Worm (Caenorhabditis elegans) whole organism, L4 larva: ENCODE measurements around the gene jud-4.

Source experiments
- D1046.2 ChIP-seq: fragments of 200-800 bp; sonication (Bioruptor generic); IDR thresholded peaks from 2 replicates; pipeline ENCODE4 v1.3.6; 2022; ENCODE audit warnings: missing genetic modification characterization, missing compliant biosample characterization
- F10B5.3 ChIP-seq: sonication (generic microtip); optimal IDR thresholded peaks from 2 replicates; lab custom pipeline; 2016; ENCODE audit warnings: mild to moderate bottlenecking, missing genetic modification characterization, missing compliant biosample characterization
- F26F4.8 ChIP-seq: fragments of 200-800 bp; sonication (Bioruptor generic); conservative IDR thresholded peaks from 2 replicates; pipeline ENCODE4 v1.3.6; 2022; ENCODE audit warnings: missing genetic modification characterization, missing compliant biosample characterization
- F37D6.2 ChIP-seq: sonication (generic microtip); optimal IDR thresholded peaks from 2 replicates; lab custom pipeline; 2016; ENCODE audit warnings: mild to moderate bottlenecking, missing genetic modification characterization, missing compliant biosample characterization
- R02D3.7 ChIP-seq: fragments of 150-350 bp; sonication (generic microtip); optimal IDR thresholded peaks from 3 replicates; lab custom pipeline; 2014; ENCODE audit warnings: missing biosample characterization, missing genetic modification characterization
- T20F7.1 ChIP-seq: fragments of 200-800 bp; sonication (Bioruptor generic); optimal IDR thresholded peaks from 2 replicates; lab custom pipeline; 2018; ENCODE audit warnings: mild to moderate bottlenecking, missing genetic modification characterization, missing compliant biosample characterization
- Y5F2A.4 ChIP-seq: fragments of 200-800 bp; sonication (Bioruptor generic); optimal IDR thresholded peaks from 2 replicates; lab custom pipeline; 2018; ENCODE audit warnings: mild to moderate bottlenecking, missing genetic modification characterization, missing compliant biosample characterization
- ZK546.5 ChIP-seq, 2 experiments: sonication (generic microtip); optimal IDR thresholded peaks; 2 replicates each; lab custom pipeline; 2017; ENCODE audit warnings: missing biosample characterization in 2 of 2, missing genetic modification characterization in 2 of 2
- aha-1 ChIP-seq: fragments of 150-350 bp; peaks from one replicate; lab custom pipeline; 2014; ENCODE audit warnings: missing biosample characterization, missing genetic modification characterization
- ama-1 ChIP-seq: fragments of 150-350 bp; optimal IDR thresholded peaks from 2 replicates; lab custom pipeline; 2014; ENCODE audit warnings: inconsistent platforms, mixed read lengths
- attf-4 ChIP-seq: sonication (generic microtip); optimal IDR thresholded peaks from 3 replicates; lab custom pipeline; 2017; ENCODE audit warnings: missing biosample characterization, missing genetic modification characterization
- ceh-44 ChIP-seq: fragments of 200-800 bp; sonication (Bioruptor generic); IDR thresholded peaks from 2 replicates; pipeline ENCODE4 v1.3.6; 2022; ENCODE audit warnings: missing genetic modification reagents, missing genetic modification characterization, missing compliant biosample characterization
- daf-8 ChIP-seq: fragments of 200-800 bp; sonication (Bioruptor generic); IDR thresholded peaks from 2 replicates; pipeline ENCODE4 v1.3.6; 2022; ENCODE audit warnings: missing genetic modification characterization, missing compliant biosample characterization
- dmd-8 ChIP-seq: fragments of 200-800 bp; sonication (Bioruptor generic); IDR thresholded peaks from 2 replicates; pipeline ENCODE4 v1.3.6; 2022; ENCODE audit warnings: missing genetic modification characterization, missing compliant biosample characterization
- dmd-9 ChIP-seq: fragments of 200-800 bp; sonication (Bioruptor generic); IDR thresholded peaks from 2 replicates; pipeline ENCODE4 v1.3.6; 2022; ENCODE audit warnings: missing genetic modification reagents, missing genetic modification characterization, missing compliant biosample characterization
- dpl-1 ChIP-seq: fragments of 150-350 bp; optimal IDR thresholded peaks from 2 replicates; lab custom pipeline; 2014; ENCODE audit warnings: missing biosample characterization, missing genetic modification reagents, missing genetic modification characterization
- duxl-1 ChIP-seq: sonication (generic microtip); optimal IDR thresholded peaks from 2 replicates; lab custom pipeline; 2016; ENCODE audit warnings: mild to moderate bottlenecking, missing genetic modification characterization, moderate library complexity, missing compliant biosample characterization; ENCODE audit not compliant: poor library complexity
- dve-1 ChIP-seq: sonication (generic microtip); optimal IDR thresholded peaks from 2 replicates; lab custom pipeline; 2017; ENCODE audit warnings: antibody characterized with exemption, mild to moderate bottlenecking, missing genetic modification characterization, missing compliant biosample characterization; ENCODE audit not compliant: insufficient read depth
- egl-27 ChIP-seq: sonication (generic microtip); optimal IDR thresholded peaks from 3 replicates; lab custom pipeline; 2017; ENCODE audit warnings: missing biosample characterization, missing genetic modification reagents, missing genetic modification characterization
- egl-43 ChIP-seq: fragments of 200-800 bp; sonication (Bioruptor generic); IDR thresholded peaks from 2 replicates; pipeline ENCODE4 v1.3.6; 2022; ENCODE audit warnings: missing genetic modification reagents, missing genetic modification characterization, missing compliant biosample characterization
- hmg-1.1 ChIP-seq: fragments of 200-800 bp; sonication (Bioruptor generic); IDR thresholded peaks from 2 replicates; pipeline ENCODE4 v1.3.6; 2022; ENCODE audit warnings: missing genetic modification reagents, missing genetic modification characterization, missing compliant biosample characterization
- jun-1 ChIP-seq: fragments of 150-350 bp; optimal IDR thresholded peaks from 2 replicates; lab custom pipeline; 2014; ENCODE audit warnings: missing biosample characterization, missing genetic modification reagents, missing genetic modification characterization
- lim-7 ChIP-seq: fragments of 200-800 bp; sonication (Bioruptor generic); IDR thresholded peaks from 2 replicates; pipeline ENCODE4 v1.3.6; 2022; ENCODE audit warnings: missing genetic modification characterization, missing compliant biosample characterization
- lin-39 ChIP-seq: fragments of 150-350 bp; optimal IDR thresholded peaks from 2 replicates; lab custom pipeline; 2014; ENCODE audit warnings: missing biosample characterization, missing genetic modification reagents, missing genetic modification characterization
- lir-3 ChIP-seq: sonication (generic microtip); optimal IDR thresholded peaks from 2 replicates; lab custom pipeline; 2016; ENCODE audit warnings: mild to moderate bottlenecking, missing genetic modification characterization, missing compliant biosample characterization
- lsy-2 ChIP-seq, 2 experiments: fragments of 150-350 bp in 1 of 2; sonication (generic microtip) in 1 of 2; optimal IDR thresholded peaks; 2 replicates each; lab custom pipeline; 2014 to 2017; ENCODE audit warnings: missing biosample characterization in 2 of 2, missing genetic modification characterization in 2 of 2
- madf-5 ChIP-seq, 2 experiments: fragments of 200-800 bp; sonication (Bioruptor generic); IDR thresholded peaks; 2 replicates each; pipeline ENCODE4 v1.3.6; 2022; ENCODE audit warnings: missing compliant biosample characterization in 2 of 2, missing genetic modification characterization in 2 of 2
- madf-9 ChIP-seq: fragments of 200-800 bp; sonication (Bioruptor generic); conservative IDR thresholded peaks from 2 replicates; pipeline ENCODE4 v1.3.6; 2022; ENCODE audit warnings: missing genetic modification reagents, missing genetic modification characterization, missing compliant biosample characterization
- mxl-2 ChIP-seq: fragments of 200-800 bp; sonication (Bioruptor generic); conservative IDR thresholded peaks from 2 replicates; pipeline ENCODE4 v1.3.6; 2022; ENCODE audit warnings: missing genetic modification reagents, missing genetic modification characterization, missing compliant biosample characterization
- nhr-10 ChIP-seq: fragments of 150-350 bp; optimal IDR thresholded peaks from 2 replicates; lab custom pipeline; 2014; ENCODE audit warnings: missing biosample characterization, missing genetic modification characterization
- nhr-25 ChIP-seq: sonication (generic microtip); optimal IDR thresholded peaks from 2 replicates; lab custom pipeline; 2017; ENCODE audit warnings: missing genetic modification characterization, mild to moderate bottlenecking, missing compliant biosample characterization, antibody characterized with exemption, moderate library complexity, borderline replicate concordance; ENCODE audit not compliant: insufficient read depth
- nhr-41 ChIP-seq: fragments of 200-800 bp; sonication (Bioruptor generic); IDR thresholded peaks from 2 replicates; pipeline ENCODE4 v1.3.6; 2022; ENCODE audit warnings: missing genetic modification reagents, missing genetic modification characterization, missing compliant biosample characterization
- nhr-48 ChIP-seq: sonication (generic microtip); optimal IDR thresholded peaks from 2 replicates; lab custom pipeline; 2016; ENCODE audit warnings: mild to moderate bottlenecking, missing genetic modification characterization, missing compliant biosample characterization
- nhr-6 ChIP-seq: fragments of 150-350 bp; optimal IDR thresholded peaks from 2 replicates; lab custom pipeline; 2014; ENCODE audit warnings: missing biosample characterization, missing genetic modification characterization
- nhr-77 ChIP-seq: fragments of 150-350 bp; optimal IDR thresholded peaks from 2 replicates; lab custom pipeline; 2014; ENCODE audit warnings: missing biosample characterization, missing genetic modification characterization
- pha-4 ChIP-seq, 2 experiments: fragments of 150-350 bp in 1 of 2; fragments of 200-800 bp in 1 of 2; sonication (Bioruptor generic) in 1 of 2; IDR thresholded peaks in 1 of 2; optimal IDR thresholded peaks in 1 of 2; 2 replicates each; pipeline versions ENCODE4 v1.3.6 to Lab custom; 2014 to 2022; ENCODE audit warnings: missing genetic modification characterization in 2 of 2, missing genetic modification reagents in 2 of 2, missing biosample characterization in 1 of 2, missing compliant biosample characterization in 1 of 2
- pqm-1 ChIP-seq: sonication (generic microtip); optimal IDR thresholded peaks from 2 replicates; lab custom pipeline; 2017; ENCODE audit warnings: missing biosample characterization, missing genetic modification characterization
- rbr-2 ChIP-seq: sonication (generic microtip); optimal IDR thresholded peaks from 2 replicates; lab custom pipeline; 2016; ENCODE audit warnings: missing genotype, missing genetic modification characterization, missing compliant biosample characterization
- sdz-12 ChIP-seq: fragments of 200-800 bp; sonication (Bioruptor generic); optimal IDR thresholded peaks from 2 replicates; lab custom pipeline; 2018; ENCODE audit warnings: mild to moderate bottlenecking, missing genetic modification characterization, missing compliant biosample characterization
- set-16 ChIP-seq: fragments of 200-800 bp; sonication (Bioruptor generic); IDR thresholded peaks from 2 replicates; pipeline ENCODE4 v1.3.6; 2022; ENCODE audit warnings: missing genetic modification reagents, missing genetic modification characterization, missing compliant biosample characterization
- skn-1 ChIP-seq: fragments of 150-350 bp; optimal IDR thresholded peaks from 2 replicates; lab custom pipeline; 2014; ENCODE audit warnings: missing biosample characterization, missing genetic modification characterization
- tag-97 ChIP-seq: fragments of 200-800 bp; sonication (Bioruptor generic); IDR thresholded peaks from 2 replicates; pipeline ENCODE4 v1.3.6; 2022; ENCODE audit warnings: missing genetic modification characterization, missing compliant biosample characterization
- unc-130 ChIP-seq: sonication (generic microtip); optimal IDR thresholded peaks from 2 replicates; lab custom pipeline; 2016; ENCODE audit warnings: missing genetic modification reagents, missing genetic modification characterization, missing compliant biosample characterization
- unc-62 ChIP-seq, 3 experiments: fragments of 150-350 bp in 1 of 3; sonication (generic microtip); optimal IDR thresholded peaks in 2 of 3; peaks in 1 of 3; 1 replicate in 1 of 3; 2 replicates in 2 of 3; lab custom pipeline; 2014 to 2017; ENCODE audit warnings: missing biosample characterization in 3 of 3, missing genetic modification characterization in 3 of 3, missing genetic modification reagents in 3 of 3, missing genotype in 1 of 3
- vab-7 ChIP-seq: fragments of 200-800 bp; sonication (Bioruptor generic); IDR thresholded peaks from 2 replicates; pipeline ENCODE4 v1.3.6; 2022; ENCODE audit warnings: missing genetic modification reagents, missing genetic modification characterization, missing compliant biosample characterization
- zfp-2 ChIP-seq: sonication (generic microtip); optimal IDR thresholded peaks from 2 replicates; lab custom pipeline; 2016; ENCODE audit warnings: mild to moderate bottlenecking, missing genetic modification characterization, missing compliant biosample characterization
- zfp-3 ChIP-seq: fragments of 200-800 bp; sonication (Bioruptor generic); conservative IDR thresholded peaks from 2 replicates; pipeline ENCODE4 v1.3.6; 2022; ENCODE audit warnings: missing genetic modification reagents, missing genetic modification characterization, missing compliant biosample characterization

The jud-4 gene

DNA sequence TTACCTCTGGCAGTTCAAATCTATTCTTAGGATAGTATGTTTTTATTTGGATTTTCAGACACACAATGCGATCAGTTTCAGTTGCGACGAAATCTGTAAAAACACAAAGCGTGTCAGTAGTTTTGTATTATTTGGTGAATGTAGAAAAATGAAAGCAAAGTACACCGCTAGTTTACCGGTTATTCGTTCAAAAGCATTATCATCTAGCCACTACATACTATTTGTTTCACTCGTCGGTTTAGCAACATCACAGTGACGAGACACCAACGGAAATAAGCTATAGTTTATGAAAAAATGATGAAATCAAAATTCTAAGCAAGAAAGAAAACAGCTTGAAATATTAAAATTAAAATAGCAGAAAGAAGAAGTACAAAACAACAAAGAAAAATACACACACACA is 13.3 kb upstream of the jud-4 start:
- no peak for TF ChIP-seq F26F4.8
- TF ChIP-seq aha-1, result peak; percentile 93

DNA sequence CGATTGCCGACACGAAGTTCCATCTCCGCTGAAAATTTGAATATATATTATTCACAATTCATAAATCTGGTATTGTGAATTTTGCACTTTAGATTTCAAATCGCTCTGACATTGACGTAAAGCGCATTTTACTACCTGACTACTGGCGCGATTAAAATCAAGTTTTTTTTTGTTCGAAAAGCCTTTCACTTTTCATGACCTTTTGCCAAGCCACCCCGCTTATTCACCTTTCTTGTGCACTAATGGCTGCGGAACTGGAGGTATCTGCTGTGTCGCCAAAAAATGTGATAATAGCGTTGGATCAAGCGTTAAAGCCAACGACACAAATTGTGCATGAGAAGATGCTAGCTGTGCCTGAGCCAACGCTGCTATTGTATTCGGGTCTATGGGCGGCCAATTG is 11.0 kb upstream of the jud-4 start:
- TF ChIP-seq nhr-25 (peak; percentile 72), T20F7.1 (GFP tag; lab: Kevin White, UChicago) (no peak), aha-1 (peak; percentile 54), D1046.2 (GFP tag; lab: Robert Waterston, UW) (no peak), rbr-2 (tag; lab: Kevin White, UChicago) (no peak), zfp-3 (GFP tag; lab: Robert Waterston, UW) (no peak), jun-1 (tag; lab: Kevin White, UChicago) (no peak), egl-27 (tag; lab: Kevin White, UChicago) (no peak), nhr-41 (GFP tag; lab: Robert Waterston, UW) (no peak), dpl-1 (GFP tag; lab: Kevin White, UChicago) (no peak), dmd-9 (GFP tag; lab: Robert Waterston, UW) (no peak), unc-62 (GFP tag; optimal IDR thresholded peaks at IDR 0.05 in 1 of 2; lab: Kevin White, UChicago) (no peak), unc-62 (tag; optimal IDR thresholded peaks at IDR 0.05; lab: Kevin White, UChicago) (no peak), F37D6.2 (tag; lab: Kevin White, UChicago) (no peak), madf-9 (GFP tag; lab: Robert Waterston, UW) (no peak), nhr-77 (tag; lab: Kevin White, UChicago) (no peak), nhr-6 (tag; lab: Kevin White, UChicago) (no peak)

DNA sequence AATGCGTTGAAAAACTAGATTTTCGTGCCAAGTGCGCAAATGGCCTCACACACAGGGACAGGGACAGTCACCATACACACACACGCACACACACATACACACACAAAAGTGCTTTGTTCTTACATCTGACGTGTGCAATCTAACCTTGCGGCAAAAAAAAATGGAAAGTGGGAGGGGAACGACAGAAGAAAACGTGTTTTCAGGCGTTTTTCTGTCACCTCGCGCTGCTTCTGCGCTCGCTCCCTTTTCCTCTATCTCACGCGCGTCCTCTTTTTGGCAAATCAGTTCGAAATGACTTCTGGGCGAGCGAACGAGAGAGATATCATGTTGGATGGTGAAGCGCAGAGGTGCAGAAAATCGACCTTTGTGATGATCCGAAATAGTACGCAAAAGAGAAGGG is 9.8 kb upstream of the jud-4 start:
- TF ChIP-seq lsy-2 (tag; optimal IDR thresholded peaks at IDR 0.05; lab: Kevin White, UChicago) (peak in 1 of 2 experiments; percentile 41), F10B5.3 (tag; lab: Kevin White, UChicago) (no peak), pha-4 (GFP tag; IDR thresholded peaks at IDR 0.05; lab: Robert Waterston, UW) (no peak; the same call in 1 of the 2 replicates), pha-4 (tag; optimal IDR thresholded peaks at IDR 0.05; lab: Kevin White, UChicago) (no peak), pqm-1 (tag; lab: Kevin White, UChicago) (no peak), ceh-44 (GFP tag; lab: Robert Waterston, UW) (no peak), lim-7 (GFP tag; lab: Robert Waterston, UW) (no peak), vab-7 (GFP tag; lab: Robert Waterston, UW) (no peak), mxl-2 (GFP tag; lab: Robert Waterston, UW) (no peak), duxl-1 (no peak), madf-5 (GFP tag; IDR thresholded peaks at IDR 0.05; lab: Robert Waterston, UW) (no peak), set-16 (peak; percentile 57), sdz-12 (no peak), nhr-48 (peak; percentile 84), ZK546.5 (tag; optimal IDR thresholded peaks at IDR 0.05; lab: Kevin White, UChicago) (no peak), nhr-10 (tag; lab: Kevin White, UChicago) (no peak), dpl-1 (GFP tag; lab: Kevin White, UChicago) (peak; percentile 21), dve-1 (peak; percentile 44), zfp-3 (GFP tag; lab: Robert Waterston, UW) (no peak), ama-1 (lab: Kevin White, UChicago) (no peak), tag-97 (no peak), jun-1 (tag; lab: Kevin White, UChicago) (no peak), daf-8 (GFP tag; lab: Robert Waterston, UW) (no peak), attf-4 (tag; lab: Kevin White, UChicago) (no peak), hmg-1.1 (GFP tag; lab: Robert Waterston, UW) (no peak), skn-1 (tag; lab: Kevin White, UChicago) (no peak), dmd-8 (no peak), zfp-2 (no peak), lin-39 (tag; lab: Kevin White, UChicago) (no peak), unc-130 (no peak), egl-43 (GFP tag; lab: Robert Waterston, UW) (no peak), lir-3 (tag; lab: Kevin White, UChicago) (no peak), R02D3.7 (tag; lab: Kevin White, UChicago) (no peak), Y5F2A.4 (GFP tag; lab: Kevin White, UChicago) (no peak), D1046.2 (GFP tag; lab: Robert Waterston, UW) (no peak), nhr-41 (GFP tag; lab: Robert Waterston, UW) (no peak), T20F7.1 (GFP tag; lab: Kevin White, UChicago) (no peak)
